Worm (Caenorhabditis elegans): ENCODE measurements around the gene K09C4.4.

K09C4.4 gene

DNA sequence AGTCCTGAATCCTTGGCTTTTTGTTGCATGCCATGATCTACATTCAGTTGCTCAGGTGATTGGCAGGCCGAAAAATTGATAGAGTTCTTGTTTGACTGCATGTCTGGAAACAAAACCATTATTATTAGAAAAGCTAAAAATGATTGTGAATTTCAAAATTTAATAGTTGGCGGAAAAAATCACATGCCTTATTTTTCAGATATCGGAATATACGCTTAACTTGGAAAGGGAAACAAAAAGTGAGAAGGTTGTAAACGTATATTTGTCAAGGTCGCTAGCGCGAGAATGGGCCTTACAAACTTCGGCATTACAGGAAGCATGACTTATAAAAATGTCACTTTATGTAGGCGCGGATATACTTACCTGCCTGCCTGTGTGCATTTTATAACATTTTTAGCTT is 17.6 kb upstream of the K09C4.4 start, which contains the start of gene K09C4.9:
K09C4.9 (minus strand) TSS at position 101 of the 400 bp plus-strand sequence.
- no peak for TF ChIP-seq ztf-4 (tag; optimal IDR thresholded peaks at IDR 0.05)
- TF ChIP-seq ztf-11 (tag; optimal IDR thresholded peaks at IDR 0.05) = no peak
- no peak for TF ChIP-seq elt-1 (tag; optimal IDR thresholded peaks at IDR 0.05)
- TF ChIP-seq hmg-11 (tag; optimal IDR thresholded peaks at IDR 0.05) = no peak
- no peak for TF ChIP-seq ceh-16 (tag; optimal IDR thresholded peaks at IDR 0.05)
- TF ChIP-seq eor-1 (tag; optimal IDR thresholded peaks at IDR 0.05) = no peak
- no peak for TF ChIP-seq nhr-23 (tag; optimal IDR thresholded peaks at IDR 0.05)
- no peak for TF ChIP-seq fkh-10 (GFP tag; optimal IDR thresholded peaks at IDR 0.05)
- TF ChIP-seq ceh-9 (tag; optimal IDR thresholded peaks at IDR 0.05) = no peak
- TF ChIP-seq unc-62 (GFP tag; optimal IDR thresholded peaks at IDR 0.05) = no peak
- no peak for TF ChIP-seq nhr-28 (tag; optimal IDR thresholded peaks at IDR 0.05)
- TF ChIP-seq skn-1 (tag; optimal IDR thresholded peaks at IDR 0.05) = no peak
- TF ChIP-seq zag-1 (tag; optimal IDR thresholded peaks at IDR 0.05) = no peak

DNA sequence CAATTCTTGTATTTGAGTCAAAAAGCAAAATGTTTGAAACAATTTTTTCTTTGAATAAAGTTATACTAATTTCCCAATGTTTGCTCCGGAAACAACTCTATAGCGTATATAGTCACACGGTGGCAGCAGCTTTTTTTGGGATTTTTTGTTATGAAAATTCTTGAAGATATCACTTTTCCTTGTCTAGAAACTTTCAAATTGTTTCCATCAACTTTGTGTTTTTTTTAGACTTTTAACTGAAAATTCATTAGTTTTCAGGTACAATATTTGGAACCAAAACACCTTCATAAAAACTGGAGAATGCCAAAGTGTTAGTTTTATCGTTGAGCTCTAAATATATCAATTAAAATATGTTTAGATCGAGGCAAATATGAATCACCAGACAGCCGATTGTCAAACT is 16.7 kb upstream of the K09C4.4 start, which contains the start of gene K09C4.7:
K09C4.7 (plus strand) TSS at position 301 of the 400 bp plus-strand sequence.
- TF ChIP-seq ztf-11 (tag; optimal IDR thresholded peaks at IDR 0.05) (no peak), unc-39 (tag; optimal IDR thresholded peaks at IDR 0.05) (no peak), nhr-25 (tag; optimal IDR thresholded peaks at IDR 0.05) (no peak), lin-15B (tag; optimal IDR thresholded peaks at IDR 0.05) (no peak), pqm-1 (tag; optimal IDR thresholded peaks at IDR 0.05) (no peak), fkh-2 (tag; optimal IDR thresholded peaks at IDR 0.05) (no peak), nhr-237 (tag; optimal IDR thresholded peaks at IDR 0.05) (no peak), eor-1 (tag; optimal IDR thresholded peaks at IDR 0.05) (no peak), unc-62 (GFP tag; optimal IDR thresholded peaks at IDR 0.05) (no peak), nhr-67 (tag; optimal IDR thresholded peaks at IDR 0.05) (no peak), ama-1 (optimal IDR thresholded peaks at IDR 0.05) (no peak), elt-1 (tag; optimal IDR thresholded peaks at IDR 0.05) (no peak)

- TF ChIP-seq hmg-11 (tag; optimal IDR thresholded peaks at IDR 0.05) (no peak), lin-15B (tag; optimal IDR thresholded peaks at IDR 0.05) (no peak), unc-62 (GFP tag; optimal IDR thresholded peaks at IDR 0.05) (no peak), egl-5 (tag; optimal IDR thresholded peaks at IDR 0.05) (no peak), nhr-23 (tag; optimal IDR thresholded peaks at IDR 0.05) (no peak), ceh-16 (tag; optimal IDR thresholded peaks at IDR 0.05) (no peak), nhr-237 (tag; optimal IDR thresholded peaks at IDR 0.05) (no peak), ceh-82 (tag; optimal IDR thresholded peaks at IDR 0.05) (no peak), elt-1 (tag; optimal IDR thresholded peaks at IDR 0.05) (no peak), pqm-1 (tag; optimal IDR thresholded peaks at IDR 0.05) (no peak), nhr-28 (tag; optimal IDR thresholded peaks at IDR 0.05) (no peak)
These were observed 9.2 kb upstream of the K09C4.4 start, which contains the start of gene K09C4.10 for ce11 chrX:3280130-3280529. TSS of gene K09C4.10 (minus strand) at chrX:3280230.

- TF ChIP-seq pha-4 (tag; optimal IDR thresholded peaks at IDR 0.05) (peak; percentile 11), nhr-77 (tag; optimal IDR thresholded peaks at IDR 0.05) (no peak), elt-2 (tag; optimal IDR thresholded peaks at IDR 0.05) (peak; percentile 49), pqm-1 (tag; optimal IDR thresholded peaks at IDR 0.05) (peak; percentile 30), nhr-23 (tag; optimal IDR thresholded peaks at IDR 0.05) (no peak), nhr-43 (tag; optimal IDR thresholded peaks at IDR 0.05; ENCODE audit: poor library complexity, severe bottlenecking) (no peak), nhr-76 (tag; optimal IDR thresholded peaks at IDR 0.05) (no peak), zag-1 (tag; optimal IDR thresholded peaks at IDR 0.05) (no peak)
These were observed 7.0 kb upstream of the K09C4.4 start, which contains the start of gene K09C4.5 for ce11 chrX:3282306-3282705. TSS of gene K09C4.5 (plus strand) at chrX:3282631.

- TF ChIP-seq pqm-1 (tag; optimal IDR thresholded peaks at IDR 0.05) (peak; percentile 55), pha-4 (tag; optimal IDR thresholded peaks at IDR 0.05) (peak; percentile 12), nfya-1 (tag; optimal IDR thresholded peaks at IDR 0.05; ENCODE audit: insufficient read depth) (no peak), elt-2 (tag; optimal IDR thresholded peaks at IDR 0.05) (peak; percentile 79), fkh-2 (tag; optimal IDR thresholded peaks at IDR 0.05) (no peak), jun-1 (tag; optimal IDR thresholded peaks at IDR 0.05) (peak; percentile 19)
These were observed 6.1 kb upstream of the K09C4.4 start for ce11 chrX:3283189-3283588.

DNA sequence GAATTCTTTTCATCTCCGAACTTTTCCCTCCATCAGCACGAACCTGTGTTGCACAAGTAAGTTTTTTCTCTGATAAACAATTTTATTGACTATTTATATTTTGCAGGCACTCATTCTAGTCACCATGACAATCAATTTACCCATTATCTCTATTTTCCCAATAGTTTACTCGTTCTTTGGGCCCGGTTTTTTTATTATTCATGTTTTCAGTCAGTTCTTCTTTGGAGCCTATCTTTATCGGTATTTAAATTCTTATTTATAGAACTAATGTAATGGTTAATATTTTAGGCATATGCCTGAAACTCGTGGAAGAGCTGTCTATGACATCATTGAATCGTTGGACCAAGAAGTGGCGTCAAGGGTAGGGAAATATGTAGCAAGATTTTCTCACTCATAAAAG is 4.3 kb upstream of the K09C4.4 start:
- no peak for TF ChIP-seq ceh-16 (tag; optimal IDR thresholded peaks at IDR 0.05)
- TF ChIP-seq pha-4 (tag; optimal IDR thresholded peaks at IDR 0.05) = no peak
- no peak for TF ChIP-seq nhr-25 (tag; optimal IDR thresholded peaks at IDR 0.05)
- TF ChIP-seq fkh-2 (tag; optimal IDR thresholded peaks at IDR 0.05) = no peak
- TF ChIP-seq nhr-67 (tag; optimal IDR thresholded peaks at IDR 0.05) = no peak
- TF ChIP-seq egl-5 (tag; optimal IDR thresholded peaks at IDR 0.05) = no peak
- TF ChIP-seq nhr-237 (tag; optimal IDR thresholded peaks at IDR 0.05) = no peak

Measured in whole organism, L3 larva.